Worm (Caenorhabditis elegans): Measurements from ENCODE around the gene nhr-147.
"Not testable (repeated sequence)": the region's sequence is repeated elsewhere in the genome, so short reads cannot be mapped to it uniquely, and the experiment has no call there.

nhr-147 gene

ce11 chrV:7332253-7332652, 13.3 kb upstream of the nhr-147 start, which contains the start of gene F10G2.1:
TSS of gene F10G2.1 (plus strand) at chrV:7332553.
- TF ChIP-seq nhr-237 (tag; optimal IDR thresholded peaks at IDR 0.05) (no peak), lin-38 (GFP tag; IDR thresholded peaks at IDR 0.05) (no peak), tag-97 (GFP tag; IDR thresholded peaks at IDR 0.05) (no peak), aha-1 (tag) (peak; percentile 72), unc-62 (GFP tag; optimal IDR thresholded peaks at IDR 0.05 in 1 of 2) (peak in 1 of 2 experiments; percentile 43), unc-62 (tag; optimal IDR thresholded peaks at IDR 0.05) (no peak)

- TF ChIP-seq nhr-48 (tag; optimal IDR thresholded peaks at IDR 0.05); unc-62 (GFP tag; optimal IDR thresholded peaks at IDR 0.05 in 1 of 2); unc-62 (tag; optimal IDR thresholded peaks at IDR 0.05); aly-2 (tag; optimal IDR thresholded peaks at IDR 0.05): not testable (repeated sequence)
Measured at ce11 chrV:7337218-7337617, 8.4 kb upstream of the nhr-147 start, which contains the start of gene F10G2.7. TSS of gene F10G2.7 (minus strand) at chrV:7337318.

- TF ChIP-seq hlh-30 (tag; optimal IDR thresholded peaks at IDR 0.05; ENCODE audit: insufficient read depth) (no peak), lin-1 (GFP tag; IDR thresholded peaks at IDR 0.05) (no peak), cey-2 (tag; optimal IDR thresholded peaks at IDR 0.05; ENCODE audit: borderline replicate concordance, insufficient read depth) (no peak), Y48G9A.11 (GFP tag; IDR thresholded peaks at IDR 0.05) (no peak), lin-29 (GFP tag; IDR thresholded peaks at IDR 0.05) (no peak), nhr-77 (tag; optimal IDR thresholded peaks at IDR 0.05) (no peak), ceh-28 (tag; optimal IDR thresholded peaks at IDR 0.05) (no peak), snpc-1.2 (GFP tag; IDR thresholded peaks at IDR 0.05) (no peak), snpc-4 (tag; optimal IDR thresholded peaks at IDR 0.05) (no peak), ceh-44 (GFP tag; IDR thresholded peaks at IDR 0.05) (no peak)
Measured at ce11 chrV:7339831-7340230, 5.8 kb upstream of the nhr-147 start, which contains the start of gene srh-187. TSS of gene srh-187 (minus strand) at chrV:7339931.

- TF ChIP-seq Y48G9A.11 (GFP tag; IDR thresholded peaks at IDR 0.05) (no peak), saeg-2 (GFP tag; IDR thresholded peaks at IDR 0.05) (no peak), aly-2 (tag; optimal IDR thresholded peaks at IDR 0.05) (no peak), dpl-1 (GFP tag; optimal IDR thresholded peaks at IDR 0.05) (no peak), lin-15B (tag; optimal IDR thresholded peaks at IDR 0.05) (no peak)
Measured at ce11 chrV:7341942-7342341, 3.7 kb upstream of the nhr-147 start, which contains the start of the genes nhr-263 and nhr-148. TSS of gene nhr-263 (minus strand) at chrV:7342042. TSS of gene nhr-148 (plus strand) at chrV:7342156.

- TF ChIP-seq fkh-10 (GFP tag; optimal IDR thresholded peaks at IDR 0.05) (no peak), unc-62 (GFP tag; optimal IDR thresholded peaks at IDR 0.05 in 1 of 2) (peak in 1 of 2 experiments; percentile 62), unc-62 (tag; optimal IDR thresholded peaks at IDR 0.05) (no peak)
Measured at ce11 chrV:7343522-7343921, 2.1 kb upstream of the nhr-147 start, which contains the start of gene srh-244. TSS of gene srh-244 (plus strand) at chrV:7343822.

- TF ChIP-seq spr-1 (tag; optimal IDR thresholded peaks at IDR 0.05): no peak
- TF ChIP-seq lin-39 (tag; optimal IDR thresholded peaks at IDR 0.05): no peak
- no peak for TF ChIP-seq skn-1 (tag; optimal IDR thresholded peaks at IDR 0.05)
- no peak for TF ChIP-seq Y48G9A.11 (GFP tag; IDR thresholded peaks at IDR 0.05)
- TF ChIP-seq fos-1 (tag; optimal IDR thresholded peaks at IDR 0.05): no peak
- no peak for TF ChIP-seq nhr-11 (tag; optimal IDR thresholded peaks at IDR 0.05)
- no peak for TF ChIP-seq nhr-10 (tag; optimal IDR thresholded peaks at IDR 0.05)
- TF ChIP-seq R02D3.7 (tag; optimal IDR thresholded peaks at IDR 0.05): no peak
- TF ChIP-seq hlh-11 (tag; optimal IDR thresholded peaks at IDR 0.05): no peak
- TF ChIP-seq dve-1 (tag; optimal IDR thresholded peaks at IDR 0.05; ENCODE audit: insufficient read depth): no peak
- TF ChIP-seq Y105C5A.15 (GFP tag; IDR thresholded peaks at IDR 0.05): no peak
- no peak for TF ChIP-seq Y5F2A.4 (GFP tag; optimal IDR thresholded peaks at IDR 0.05)
- no peak for TF ChIP-seq lir-3 (tag; optimal IDR thresholded peaks at IDR 0.05)
- no peak for TF ChIP-seq F10B5.3 (tag; optimal IDR thresholded peaks at IDR 0.05)
- no peak for TF ChIP-seq daf-16 (GFP tag; optimal IDR thresholded peaks at IDR 0.05)
- no peak for TF ChIP-seq daf-16 (tag; optimal IDR thresholded peaks at IDR 0.05)
- no peak for TF ChIP-seq hif-1 (tag; optimal IDR thresholded peaks at IDR 0.05)
- TF ChIP-seq mes-2 (tag; optimal IDR thresholded peaks at IDR 0.05; ENCODE audit: poor library complexity, severe bottlenecking): no peak
Measured at ce11 chrV:7349541-7349940, 3.9 kb downstream of the nhr-147 start, which contains the start of gene nhr-149. TSS of gene nhr-149 (minus strand) at chrV:7349641.
